Worm (Caenorhabditis elegans) whole organism, L4/young adult: Measurements from ENCODE around the gene nas-22.

Experiments
- W03F9.2 ChIP-seq: fragments of 150-350 bp; optimal IDR thresholded peaks from 2 replicates; lab custom pipeline; 2014; ENCODE audit warnings: missing biosample characterization, missing genetic modification characterization
- dao-5 ChIP-seq: sonication (generic microtip); optimal IDR thresholded peaks from 2 replicates; lab custom pipeline; 2016; ENCODE audit warnings: missing genotype, missing genetic modification characterization, moderate library complexity, missing compliant biosample characterization

DNA sequence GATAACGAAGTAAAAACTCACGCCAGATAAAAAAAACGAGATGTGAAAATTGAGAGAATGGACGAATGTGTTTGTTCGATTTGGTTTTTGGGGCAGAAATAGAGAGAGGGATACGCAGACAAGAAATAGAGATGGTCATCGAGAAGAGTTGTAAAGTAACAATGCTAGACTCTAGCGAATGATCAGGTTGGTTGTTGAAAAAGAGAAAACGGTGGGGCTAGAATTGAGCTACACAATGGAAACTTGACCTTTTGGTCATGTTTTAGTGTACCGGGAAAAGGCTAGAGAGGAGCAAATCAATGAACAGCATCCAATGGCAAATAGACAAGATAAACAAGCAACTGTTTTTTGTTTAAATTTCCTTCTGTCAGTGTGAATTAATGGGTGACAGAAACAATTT is 15.9 kb downstream of the nas-22 start, which contains the start of gene dhs-19:
- TF ChIP-seq dao-5 (tag; lab: Kevin White, UChicago) (no peak), W03F9.2 (no peak)
